Fruit fly (Drosophila melanogaster): ENCODE results near the gene nAChRbeta3.
A peak's percentile ranks its signal among the peaks of the same experiment; 100 is the strongest.

The nAChRbeta3 gene

dm6 chr2L:512028-512427 lies 32.9 kb upstream of the nAChRbeta3 start (continued):
- TF ChIP-seq CG32772 (GFP tag; IDR thresholded peaks at IDR 0.05) (no peak), lbe (GFP tag; optimal IDR thresholded peaks at IDR 0.05) (peak; percentile 55), E2f2 (GFP tag; IDR thresholded peaks at IDR 0.05) (peak; percentile 36; the same call in 1 of the 2 replicates), slbo (GFP tag; IDR thresholded peaks at IDR 0.05) (peak; percentile 70), otp (GFP tag; IDR thresholded peaks at IDR 0.05) (peak; percentile 51; the same call in 1 of the 3 replicates), pzg (GFP tag; optimal IDR thresholded peaks at IDR 0.05) (no peak), Sin3A (optimal IDR thresholded peaks at IDR 0.05) (no peak), tll (GFP tag; optimal IDR thresholded peaks at IDR 0.05) (no peak), Bgb (GFP tag; IDR thresholded peaks at IDR 0.05; ENCODE audit: partially characterized antibody) (no peak), ssp (GFP tag; IDR thresholded peaks at IDR 0.05) (peak; percentile 54), ind (GFP tag; optimal IDR thresholded peaks at IDR 0.05) (peak; percentile 37), CG34422 (GFP tag; IDR thresholded peaks at IDR 0.05) (no peak), en (GFP tag; optimal IDR thresholded peaks at IDR 0.05) (no peak), pita (GFP tag; optimal IDR thresholded peaks at IDR 0.05) (no peak), Fer3 (tag; optimal IDR thresholded peaks at IDR 0.05) (peak; percentile 1), MTF-1 (GFP tag; optimal IDR thresholded peaks at IDR 0.05; ENCODE audit: borderline replicate concordance) (no peak), CG3726 (GFP tag; IDR thresholded peaks at IDR 0.05) (no peak), ATbp (GFP tag; optimal IDR thresholded peaks at IDR 0.05) (peak; percentile 71), Camta (GFP tag; optimal IDR thresholded peaks at IDR 0.05) (peak; percentile 26), CG15696 (tag; optimal IDR thresholded peaks at IDR 0.05) (no peak), Elba2 (GFP tag; optimal IDR thresholded peaks at IDR 0.05) (no peak), CG15514 (GFP tag; optimal IDR thresholded peaks at IDR 0.05) (peak; percentile 7), Mrtf (GFP tag; IDR thresholded peaks at IDR 0.05) (peak; percentile 50; the same call in 1 of the 3 replicates), Scr (GFP tag; IDR thresholded peaks at IDR 0.05; ENCODE audit: partially characterized antibody) (no peak), sim (GFP tag; IDR thresholded peaks at IDR 0.05) (peak; percentile 53; the same call in 1 of the 2 replicates), Nf-YB (GFP tag; optimal IDR thresholded peaks at IDR 0.05) (peak; percentile 26), CG9437 (GFP tag; optimal IDR thresholded peaks at IDR 0.05) (peak; percentile 32), CG8478 (optimal IDR thresholded peaks at IDR 0.05) (no peak), CG9876 (GFP tag; optimal IDR thresholded peaks at IDR 0.05) (no peak), CG14441 (GFP tag; IDR thresholded peaks at IDR 0.05) (no peak), chn (GFP tag; optimal IDR thresholded peaks at IDR 0.05) (peak; percentile 46), CG11696 (GFP tag; IDR thresholded peaks at IDR 0.05) (no peak), slp2 (GFP tag; optimal IDR thresholded peaks at IDR 0.05) (no peak), CG6765 (GFP tag; optimal IDR thresholded peaks at IDR 0.05) (no peak), Antp (GFP tag; optimal IDR thresholded peaks at IDR 0.05) (no peak), CG7372 (GFP tag; IDR thresholded peaks at IDR 0.05) (no peak), Hr39 (optimal IDR thresholded peaks at IDR 0.05) (no peak), MBD-R2 (GFP tag; IDR thresholded peaks at IDR 0.05) (0 out of 2 replicates have a peak, but pooled peaks have one; percentile 27), wdn (GFP tag; IDR thresholded peaks at IDR 0.05) (peak; percentile 52), CG12659 (GFP tag; optimal IDR thresholded peaks at IDR 0.05) (peak; percentile 53), gce (GFP tag; IDR thresholded peaks at IDR 0.05) (0 out of 3 replicates have a peak, but pooled peaks have one; percentile 41), Stat92E (GFP tag; optimal IDR thresholded peaks at IDR 0.05) (no peak), CG4282 (GFP tag; optimal IDR thresholded peaks at IDR 0.05) (no peak), CG8924 (tag; optimal IDR thresholded peaks at IDR 0.05) (peak; percentile 61), CG43689 (GFP tag; IDR thresholded peaks at IDR 0.05) (0 out of 2 replicates have a peak, but pooled peaks have one; percentile 24), Rx (GFP tag; IDR thresholded peaks at IDR 0.05) (0 out of 2 replicates have a peak, but pooled peaks have one; percentile 19), CG9932 (GFP tag; IDR thresholded peaks at IDR 0.05) (peak; percentile 50), fd96Cb (tag; optimal IDR thresholded peaks at IDR 0.05) (peak; percentile 4), NK7.1 (GFP tag; optimal IDR thresholded peaks at IDR 0.05) (no peak), usp (GFP tag; optimal IDR thresholded peaks at IDR 0.05) (no peak), row (GFP tag; IDR thresholded peaks at IDR 0.05) (peak; percentile 75), vvl (GFP tag; IDR thresholded peaks at IDR 0.05) (peak; percentile 84)

Data from whole organism, embryonic.